Worm (Caenorhabditis elegans): ENCODE measurements around the gene F44E7.4.

DNA sequence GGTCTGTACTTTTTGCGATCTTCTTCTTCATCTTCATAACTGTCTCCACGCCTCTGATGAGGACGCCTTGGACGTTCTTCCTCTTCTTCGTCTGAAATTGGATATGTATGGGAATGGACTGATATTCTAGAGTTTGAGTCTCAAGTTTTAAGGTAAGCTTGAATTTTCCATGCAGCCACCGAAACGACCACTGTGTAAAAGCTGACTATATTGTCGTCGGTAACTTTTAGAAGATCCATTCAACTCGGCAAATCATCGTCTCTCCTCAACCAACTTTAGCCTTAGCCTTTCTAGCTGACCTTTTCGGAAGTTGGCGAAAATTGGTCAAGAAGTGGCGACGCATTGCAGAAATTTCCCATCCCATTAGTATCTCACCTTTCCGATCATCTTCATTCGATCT, 52.4 kb downstream of the F44E7.4 start:
- no peak for TF ChIP-seq ceh-2 (tag; optimal IDR thresholded peaks at IDR 0.05)
- no peak for TF ChIP-seq unc-86 (tag; optimal IDR thresholded peaks at IDR 0.05)
- TF ChIP-seq ama-1 (optimal IDR thresholded peaks at IDR 0.05), result no peak
- TF ChIP-seq dmd-4 (tag; optimal IDR thresholded peaks at IDR 0.05; ENCODE audit: borderline replicate concordance), result no peak
- TF ChIP-seq fkh-10 (GFP tag; optimal IDR thresholded peaks at IDR 0.05), result no peak
- TF ChIP-seq pqm-1 (tag; optimal IDR thresholded peaks at IDR 0.05), result no peak
- no peak for TF ChIP-seq C38D4.7 (GFP tag; optimal IDR thresholded peaks at IDR 0.05)
- TF ChIP-seq pha-2 (tag; optimal IDR thresholded peaks at IDR 0.05), result no peak
- no peak for TF ChIP-seq pag-3 (tag; optimal IDR thresholded peaks at IDR 0.05; ENCODE audit: borderline replicate concordance)
- no peak for TF ChIP-seq pha-4 (tag; optimal IDR thresholded peaks at IDR 0.05)
- TF ChIP-seq syd-9 (tag; optimal IDR thresholded peaks at IDR 0.05), result no peak

Measured in whole organism, late embryonic.